Fruit fly (Drosophila melanogaster) whole organism, embryonic: ENCODE results near the gene CG17154.

Experiments
- Asciz ChIP-seq: fragments of 200-800 bp; sonication (Bioruptor generic); optimal IDR thresholded peaks from 2 replicates; lab custom pipeline; 2017; ENCODE audit warnings: missing biosample characterization, mild to moderate bottlenecking, missing genetic modification characterization, missing genetic modification reagents
- Blimp-1 ChIP-seq: fragments of 200-800 bp; sonication (Bioruptor generic); optimal IDR thresholded peaks from 3 replicates; lab custom pipeline; 2018; ENCODE audit warnings: missing biosample characterization, missing genetic modification characterization, mild to moderate bottlenecking, moderate library complexity, missing genetic modification reagents
- CG10209 ChIP-seq: fragments of 200-800 bp; sonication (Bioruptor generic); optimal IDR thresholded peaks from 3 replicates; lab custom pipeline; 2017; ENCODE audit warnings: missing biosample characterization, mild to moderate bottlenecking, missing genetic modification characterization, missing genetic modification reagents
- CG11696 ChIP-seq: fragments of 200-800 bp; sonication (Bioruptor generic); IDR thresholded peaks from 2 replicates; pipeline ENCODE4 v1.3.6; 2022; ENCODE audit warnings: missing biosample characterization, missing genetic modification characterization
- CG12236 ChIP-seq: fragments of 200-800 bp; sonication (Bioruptor generic); optimal IDR thresholded peaks from 2 replicates; lab custom pipeline; 2016; ENCODE audit warnings: missing biosample characterization, missing genetic modification characterization
- CG12299 ChIP-seq: fragments of 200-800 bp; sonication (Bioruptor generic); optimal IDR thresholded peaks from 2 replicates; lab custom pipeline; 2018; ENCODE audit warnings: missing biosample characterization, mild to moderate bottlenecking, missing genetic modification characterization
- CG12391 ChIP-seq: fragments of 200-800 bp; sonication (Bioruptor generic); optimal IDR thresholded peaks from 3 replicates; lab custom pipeline; 2018; ENCODE audit warnings: missing biosample characterization, mild to moderate bottlenecking, missing genetic modification characterization, moderate library complexity
- CG16813 ChIP-seq: fragments of 200-800 bp; sonication (Bioruptor generic); IDR thresholded peaks from 3 replicates; pipeline ENCODE4 v1.3.6; 2022; ENCODE audit warnings: missing biosample characterization, missing genetic modification characterization; ENCODE audit not compliant: partially characterized antibody
- CG17359 ChIP-seq: fragments of 200-800 bp; sonication (Bioruptor generic); optimal IDR thresholded peaks from 3 replicates; lab custom pipeline; 2018; ENCODE audit warnings: missing biosample characterization, mild to moderate bottlenecking, missing genetic modification characterization, moderate library complexity
- CG17829 ChIP-seq: fragments of 200-800 bp; optimal IDR thresholded peaks from 2 replicates; lab custom pipeline; 2019; ENCODE audit warnings: missing biosample characterization, mild to moderate bottlenecking, missing genetic modification characterization, moderate library complexity
- CG2120 ChIP-seq: fragments of 200-800 bp; sonication (Bioruptor generic); optimal IDR thresholded peaks from 3 replicates; lab custom pipeline; 2016; ENCODE audit warnings: missing biosample characterization, missing genetic modification characterization
- CG31388 ChIP-seq: fragments of 200-800 bp; sonication (Bioruptor generic); optimal IDR thresholded peaks from 2 replicates; lab custom pipeline; 2016; ENCODE audit warnings: missing biosample characterization, missing genetic modification characterization
- CG32532 ChIP-seq: fragments of 200-800 bp; sonication (Bioruptor generic); IDR thresholded peaks from 2 replicates; pipeline ENCODE4 v1.3.6; 2022; ENCODE audit warnings: missing biosample characterization, missing genetic modification characterization
- CG32772 ChIP-seq: fragments of 200-800 bp; sonication (Bioruptor generic); IDR thresholded peaks from 2 replicates; pipeline ENCODE4 v1.3.6; 2022; ENCODE audit warnings: missing biosample characterization, missing genetic modification characterization
- CG3847 ChIP-seq: fragments of 200-800 bp; sonication (Bioruptor generic); IDR thresholded peaks from 2 replicates; pipeline ENCODE4 v1.3.6; 2022; ENCODE audit warnings: missing biosample characterization, missing genetic modification characterization
- CG3995 ChIP-seq: fragments of 200-800 bp; sonication (Bioruptor generic); optimal IDR thresholded peaks from 3 replicates; lab custom pipeline; 2016; ENCODE audit warnings: missing biosample characterization, missing genetic modification characterization
- CG4328 ChIP-seq: fragments of 200-800 bp; sonication (Bioruptor generic); optimal IDR thresholded peaks from 3 replicates; lab custom pipeline; 2017; ENCODE audit warnings: missing biosample characterization, missing genetic modification reagents, missing genetic modification characterization
- CG5245 ChIP-seq: fragments of 200-800 bp; sonication (Bioruptor generic); optimal IDR thresholded peaks from 3 replicates; lab custom pipeline; 2016; ENCODE audit warnings: missing biosample characterization, missing genetic modification characterization
- CG6689 ChIP-seq: fragments of 200-800 bp; sonication (Bioruptor generic); IDR thresholded peaks from 2 replicates; pipeline ENCODE4 v1.3.6; 2022; ENCODE audit warnings: missing biosample characterization, missing genetic modification characterization
- CG7745 ChIP-seq: fragments of 200-800 bp; sonication (Bioruptor generic); optimal IDR thresholded peaks from 2 replicates; lab custom pipeline; 2018; ENCODE audit warnings: missing biosample characterization, mild to moderate bottlenecking, missing genetic modification characterization, moderate library complexity
- Dbx ChIP-seq: fragments of 200-800 bp; sonication (Bioruptor generic); IDR thresholded peaks from 3 replicates; pipeline ENCODE4 v1.3.6; 2022; ENCODE audit warnings: missing biosample characterization, missing genetic modification characterization
- Doc2 ChIP-seq: fragments of 200-800 bp; sonication (Bioruptor generic); IDR thresholded peaks from 2 replicates; pipeline ENCODE4 v1.3.6; 2022; ENCODE audit warnings: missing biosample characterization, missing genetic modification characterization
- Elba2 ChIP-seq: fragments of 200-800 bp; sonication (Bioruptor generic); optimal IDR thresholded peaks from 3 replicates; lab custom pipeline; 2016; ENCODE audit warnings: missing biosample characterization, missing genetic modification characterization
- Hey ChIP-seq: fragments of 200-800 bp; sonication (Bioruptor generic); optimal IDR thresholded peaks from 3 replicates; lab custom pipeline; 2018; ENCODE audit warnings: missing biosample characterization, mild to moderate bottlenecking, missing genetic modification characterization
- Hmx ChIP-seq: fragments of 200-800 bp; sonication (Bioruptor generic); optimal IDR thresholded peaks from 2 replicates; lab custom pipeline; 2016; ENCODE audit warnings: missing biosample characterization, missing genetic modification characterization
- Hr78 ChIP-seq, 2 experiments: fragments of 200-800 bp in 1 of 2; fragments of >200 bp in 1 of 2; sonication (Bioruptor generic) in 1 of 2; optimal IDR thresholded peaks; 2 replicates each; lab custom pipeline; 2017 to 2019; ENCODE audit warnings: missing biosample characterization in 2 of 2, missing genetic modification characterization in 2 of 2, mild to moderate bottlenecking in 1 of 2, moderate library complexity in 1 of 2
- MTF-1 ChIP-seq: fragments of 200-800 bp; sonication (Bioruptor generic); optimal IDR thresholded peaks from 2 replicates; lab custom pipeline; 2018; ENCODE audit warnings: missing biosample characterization, mild to moderate bottlenecking, missing genetic modification characterization, borderline replicate concordance
- NC2α ChIP-seq: fragments of 200-800 bp; sonication (Bioruptor generic); optimal IDR thresholded peaks from 2 replicates; lab custom pipeline; 2016; ENCODE audit warnings: missing biosample characterization, missing genetic modification characterization
- Neu2 ChIP-seq: fragments of 200-800 bp; sonication (Bioruptor generic); optimal IDR thresholded peaks from 3 replicates; lab custom pipeline; 2016; ENCODE audit warnings: missing biosample characterization, missing genetic modification characterization, borderline replicate concordance
- Oaz ChIP-seq: fragments of 200-800 bp; sonication (Bioruptor generic); IDR thresholded peaks from 2 replicates; pipeline ENCODE4 v1.3.6; 2022; ENCODE audit warnings: missing biosample characterization, missing genetic modification characterization
- TFAM ChIP-seq: fragments of 200-800 bp; sonication (Bioruptor generic); optimal IDR thresholded peaks from 2 replicates; lab custom pipeline; 2017; ENCODE audit warnings: missing biosample characterization, missing genetic modification characterization, inconsistent platforms
- Usf ChIP-seq: fragments of 200-800 bp; sonication (Bioruptor generic); optimal IDR thresholded peaks from 2 replicates; lab custom pipeline; 2017; ENCODE audit warnings: missing genotype, missing biosample characterization, missing genetic modification characterization
- ap ChIP-seq: fragments of 200-800 bp; sonication (Bioruptor generic); IDR thresholded peaks from 2 replicates; pipeline ENCODE4 v1.3.6; 2022; ENCODE audit warnings: missing biosample characterization, missing genetic modification characterization
- btn ChIP-seq: fragments of 200-800 bp; sonication (Bioruptor generic); optimal IDR thresholded peaks from 2 replicates; lab custom pipeline; 2016; ENCODE audit warnings: missing biosample characterization, missing genetic modification characterization
- caup ChIP-seq: fragments of 200-800 bp; sonication (Bioruptor generic); optimal IDR thresholded peaks from 3 replicates; lab custom pipeline; 2017; ENCODE audit warnings: missing biosample characterization, mild to moderate bottlenecking, missing genetic modification characterization, moderate library complexity; ENCODE audit not compliant: severe bottlenecking
- danr ChIP-seq: fragments of 200-800 bp; sonication (Bioruptor generic); IDR thresholded peaks from 2 replicates; pipeline ENCODE4 v1.3.6; 2022; ENCODE audit warnings: missing biosample characterization, missing genetic modification characterization
- dmrt11E ChIP-seq: fragments of 200-800 bp; sonication (Bioruptor generic); optimal IDR thresholded peaks from 3 replicates; lab custom pipeline; 2018; ENCODE audit warnings: missing biosample characterization, mild to moderate bottlenecking, missing genetic modification characterization, moderate library complexity
- dpn ChIP-seq, 2 experiments: fragments of 200-800 bp; sonication (Bioruptor generic); optimal IDR thresholded peaks; 3 replicates each; lab custom pipeline; 2016; ENCODE audit warnings: missing biosample characterization in 2 of 2, missing genetic modification characterization in 2 of 2
- hbn ChIP-seq: fragments of 200-800 bp; sonication (Bioruptor generic); IDR thresholded peaks from 2 replicates; pipeline ENCODE4 v1.3.6; 2022; ENCODE audit warnings: missing biosample characterization, missing genetic modification characterization; ENCODE audit not compliant: partially characterized antibody
- hth ChIP-seq: fragments of >200 bp; optimal IDR thresholded peaks from 2 replicates; lab custom pipeline; 2017; ENCODE audit warnings: inconsistent platforms
- ind ChIP-seq: fragments of 200-800 bp; sonication (Bioruptor generic); optimal IDR thresholded peaks from 3 replicates; lab custom pipeline; 2016; ENCODE audit warnings: missing biosample characterization, missing genetic modification characterization
- peb ChIP-seq: fragments of 200-800 bp; sonication (Bioruptor generic); IDR thresholded peaks from 2 replicates; pipeline ENCODE4 v1.3.6; 2022; ENCODE audit warnings: missing biosample characterization, missing genetic modification characterization
- pros ChIP-seq: fragments of 200-800 bp; sonication (Bioruptor generic); optimal IDR thresholded peaks from 3 replicates; lab custom pipeline; 2019; ENCODE audit warnings: missing biosample characterization, mild to moderate bottlenecking, missing genetic modification characterization, moderate library complexity
- psq ChIP-seq: fragments of 200-800 bp; sonication (Bioruptor generic); optimal IDR thresholded peaks from 2 replicates; lab custom pipeline; 2017; ENCODE audit warnings: missing biosample characterization, missing genetic modification characterization
- sisA ChIP-seq: fragments of 200-800 bp; sonication (Bioruptor generic); IDR thresholded peaks from 2 replicates; pipeline ENCODE4 v1.3.6; 2022; ENCODE audit warnings: missing biosample characterization, missing genetic modification characterization
- slp2 ChIP-seq: fragments of 200-800 bp; sonication (Bioruptor generic); optimal IDR thresholded peaks from 2 replicates; lab custom pipeline; 2016; ENCODE audit warnings: missing biosample characterization, missing genetic modification characterization
- unc-4 ChIP-seq: fragments of 200-800 bp; sonication (Bioruptor generic); IDR thresholded peaks from 2 replicates; pipeline ENCODE4 v1.3.6; 2022; ENCODE audit warnings: missing biosample characterization, missing genetic modification characterization; ENCODE audit not compliant: partially characterized antibody
- wor ChIP-seq: fragments of 200-800 bp; sonication (Bioruptor generic); IDR thresholded peaks from 2 replicates; pipeline ENCODE4 v1.3.6; 2022; ENCODE audit warnings: missing biosample characterization, missing genetic modification characterization
- zen2 ChIP-seq: fragments of 200-800 bp; sonication (Bioruptor generic); IDR thresholded peaks from 3 replicates; pipeline ENCODE4 v1.3.6; 2022; ENCODE audit warnings: missing biosample characterization, missing genetic modification characterization; ENCODE audit not compliant: partially characterized antibody

CG17154 gene

dm6 chr3L:12115966-12116735 is 27.7 kb downstream of the CG17154 start, which contains the start of gene vers (continued):
- TF ChIP-seq psq (no peak), Usf (no peak), CG2120 (GFP tag; lab: Kevin White, UChicago) (peak; percentile 42), MTF-1 (no peak), hbn (peak; percentile 95), unc-4 (peak; percentile 98), zen2 (peak; percentile 88), CG3995 (GFP tag; lab: Kevin White, UChicago) (peak; percentile 85), CG10209 (GFP tag; lab: Kevin White, UChicago) (no peak), CG17829 (peak; percentile 42), Elba2 (GFP tag; lab: Kevin White, UChicago) (peak; percentile 75), Asciz (no peak), TFAM (GFP tag; lab: Kevin White, UChicago) (no peak), CG5245 (GFP tag; lab: Kevin White, UChicago) (no peak), Hey (tag; lab: Kevin White, UChicago) (no peak), peb (no peak), NC2α (GFP tag; lab: Kevin White, UChicago) (no peak), danr (GFP tag; lab: Robert Waterston, UW) (no peak), dpn (GFP tag; optimal IDR thresholded peaks at IDR 0.05; lab: Kevin White, UChicago) (peak in 1 of 2 experiments; percentile 30), Doc2 (no peak), CG12236 (GFP tag; lab: Kevin White, UChicago) (no peak), CG31388 (GFP tag; lab: Kevin White, UChicago) (no peak), hth (lab: Kevin White, UChicago) (no peak), CG3847 (GFP tag; lab: Robert Waterston, UW) (peak; percentile 50), Dbx (no peak), slp2 (no peak), sisA (0 out of 2 replicates have a peak, but pooled peaks have one; percentile 8), Hr78 (GFP tag; optimal IDR thresholded peaks at IDR 0.05; lab: Kevin White, UChicago) (no peak), Hmx (GFP tag; lab: Kevin White, UChicago) (no peak), btn (GFP tag; lab: Kevin White, UChicago) (no peak), CG4328 (GFP tag; lab: Kevin White, UChicago) (no peak), caup (GFP tag; lab: Kevin White, UChicago) (no peak), wor (no peak), ap (GFP tag; lab: Robert Waterston, UW) (no peak), Oaz (GFP tag; lab: Robert Waterston, UW) (no peak), CG16813 (GFP tag; lab: Robert Waterston, UW) (peak; percentile 92), CG12391 (tag; lab: Kevin White, UChicago) (peak; percentile 28), CG12299 (tag; lab: Kevin White, UChicago) (no peak), CG32772 (GFP tag; lab: Robert Waterston, UW) (no peak), Neu2 (GFP tag; lab: Kevin White, UChicago) (no peak), ind (GFP tag; lab: Kevin White, UChicago) (no peak), CG6689 (GFP tag; lab: Robert Waterston, UW) (no peak), CG7745 (tag; lab: Kevin White, UChicago) (no peak), dmrt11E (tag; lab: Kevin White, UChicago) (no peak), CG17359 (tag; lab: Kevin White, UChicago) (no peak), pros (GFP tag; lab: Kevin White, UChicago) (no peak), Blimp-1 (GFP tag; lab: Kevin White, UChicago) (no peak), CG32532 (peak; percentile 19; the same call in 1 of the 2 replicates), CG11696 (GFP tag; lab: Robert Waterston, UW) (no peak)
